Worm (Caenorhabditis elegans): ENCODE results near the gene ufm-1.

DNA sequence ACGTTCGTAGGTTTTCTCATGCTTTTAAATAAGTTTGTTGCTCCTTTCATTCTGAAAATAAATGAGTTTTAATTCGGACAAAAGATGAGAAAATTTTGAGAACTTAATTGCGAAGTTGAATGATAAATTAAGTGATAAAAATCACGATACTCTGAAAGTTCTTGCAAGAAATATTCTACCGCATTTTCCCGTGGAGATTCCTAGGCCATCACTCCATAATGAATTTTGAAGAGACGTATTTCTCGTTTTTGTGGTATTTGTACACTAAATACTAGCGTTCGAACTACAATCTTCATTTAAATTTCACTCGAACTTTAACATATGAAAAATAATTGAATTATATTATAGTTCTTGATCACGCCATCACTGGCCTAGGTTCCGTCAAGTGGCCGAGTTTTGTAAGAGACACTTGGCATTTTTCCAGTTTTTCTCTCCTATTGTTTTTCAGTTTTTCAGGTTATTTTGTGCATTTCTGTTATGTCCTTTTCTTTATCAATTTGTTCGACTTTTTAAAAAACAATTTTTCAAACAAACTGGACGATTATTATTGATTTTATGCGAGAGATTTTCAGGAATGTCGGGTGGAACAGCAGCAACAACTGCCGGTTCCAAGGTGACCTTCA is at the start of gene ufm-1, which contains the start of gene coq-5:
- peak; percentile 21 for TF ChIP-seq him-1 (tag; optimal IDR thresholded peaks at IDR 0.05)
- no peak for TF ChIP-seq W03F9.2 (tag; optimal IDR thresholded peaks at IDR 0.05)
